Fruit fly (Drosophila melanogaster): ENCODE results near the gene fh.

fh gene

dm6 chrX:9142224-9142802 is 6.6 kb downstream of the fh start, which contains the start of gene CG7065:
Gene CG7065, plus strand, starts transcription at chrX:9142493.
- no peak for TF ChIP-seq toe (GFP tag; optimal IDR thresholded peaks at IDR 0.05)
- no peak for TF ChIP-seq Clk (GFP tag; optimal IDR thresholded peaks at IDR 0.05)
- no peak for TF ChIP-seq cic (GFP tag; optimal IDR thresholded peaks at IDR 0.05)
- peak; percentile 42 for TF ChIP-seq bab1 (GFP tag; optimal IDR thresholded peaks at IDR 0.05)
- TF ChIP-seq tj (GFP tag; optimal IDR thresholded peaks at IDR 0.05): no peak
- peak; percentile 2 for TF ChIP-seq CG7101 (tag; optimal IDR thresholded peaks at IDR 0.05)

DNA sequence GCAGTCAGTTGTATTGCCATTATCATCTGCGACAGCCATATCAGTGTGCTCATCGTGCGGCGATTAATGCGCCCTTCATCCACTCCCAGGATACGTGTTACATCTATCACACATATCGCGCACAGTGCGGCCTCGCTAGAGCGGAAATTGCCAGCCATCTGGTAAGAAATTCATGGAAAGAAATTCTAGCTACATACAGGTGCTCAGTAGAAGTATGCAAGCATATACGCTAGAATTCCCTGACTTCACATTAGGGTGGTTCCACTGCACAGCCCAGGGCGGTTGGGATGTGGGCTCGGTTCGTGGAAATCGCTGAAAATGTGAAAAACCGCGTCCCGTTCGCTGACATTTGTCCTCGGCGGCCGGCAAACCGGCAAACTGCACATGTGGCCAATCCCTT is 7.7 kb downstream of the fh start:
- TF ChIP-seq CG33017 (tag; optimal IDR thresholded peaks at IDR 0.05): peak; percentile 1
- peak; percentile 49 for TF ChIP-seq CG7045 (GFP tag; optimal IDR thresholded peaks at IDR 0.05)
- peak; percentile 76 for TF ChIP-seq kay (GFP tag; ENCODE audit: borderline replicate concordance)
- TF ChIP-seq CG7101 (tag; optimal IDR thresholded peaks at IDR 0.05): peak; percentile 30
- no peak for TF ChIP-seq Hr96 (GFP tag; optimal IDR thresholded peaks at IDR 0.05)
- no peak for TF ChIP-seq cic (GFP tag; optimal IDR thresholded peaks at IDR 0.05)
- TF ChIP-seq ovo (GFP tag; optimal IDR thresholded peaks at IDR 0.05): no peak
- no peak for TF ChIP-seq CG11617 (GFP tag; optimal IDR thresholded peaks at IDR 0.05)
- TF ChIP-seq CG1620 (GFP tag; optimal IDR thresholded peaks at IDR 0.05): no peak
- TF ChIP-seq pad (GFP tag; optimal IDR thresholded peaks at IDR 0.05): peak; percentile 35
- TF ChIP-seq cnc (optimal IDR thresholded peaks at IDR 0.05): no peak
- peak; percentile 44 for TF ChIP-seq toe (GFP tag; optimal IDR thresholded peaks at IDR 0.05)
- TF ChIP-seq CG12768 (GFP tag; optimal IDR thresholded peaks at IDR 0.05): peak; percentile 41
- peak; percentile 6 for TF ChIP-seq Clk (GFP tag; optimal IDR thresholded peaks at IDR 0.05)
- TF ChIP-seq tj (GFP tag; optimal IDR thresholded peaks at IDR 0.05): peak; percentile 15
- TF ChIP-seq Crg-1 (GFP tag; optimal IDR thresholded peaks at IDR 0.05): peak; percentile 16
- TF ChIP-seq CG14711 (tag; optimal IDR thresholded peaks at IDR 0.05): peak; percentile 15
- no peak for TF ChIP-seq CG5204 (GFP tag; optimal IDR thresholded peaks at IDR 0.05)
- TF ChIP-seq bab1 (GFP tag; optimal IDR thresholded peaks at IDR 0.05): no peak
- TF ChIP-seq Mnt (GFP tag; optimal IDR thresholded peaks at IDR 0.05): no peak

DNA sequence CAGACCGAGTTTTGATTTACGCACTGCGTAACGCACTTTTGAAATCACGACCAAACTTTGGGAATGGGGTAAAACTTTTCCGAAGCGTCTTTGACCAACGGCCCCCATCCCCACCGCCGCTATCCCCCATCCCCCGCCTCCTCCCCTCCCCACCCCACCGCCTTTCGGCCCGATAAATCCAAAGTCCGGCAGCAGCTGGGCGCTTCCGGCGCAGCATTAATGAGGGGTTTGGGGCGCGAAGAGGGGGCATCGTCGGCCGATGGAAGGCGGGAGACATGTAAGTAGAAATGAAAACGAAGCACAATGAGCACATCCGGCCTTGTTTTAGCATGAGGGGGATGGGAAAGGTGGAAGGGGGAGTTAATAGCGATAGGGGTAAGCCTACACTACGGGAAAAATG is 9.7 kb downstream of the fh start:
- TF ChIP-seq bab1 (GFP tag; optimal IDR thresholded peaks at IDR 0.05): no peak
- TF ChIP-seq CG1620 (GFP tag; optimal IDR thresholded peaks at IDR 0.05): no peak
- no peak for TF ChIP-seq CG14711 (tag; optimal IDR thresholded peaks at IDR 0.05)
- TF ChIP-seq CG5204 (GFP tag; optimal IDR thresholded peaks at IDR 0.05): no peak
- TF ChIP-seq tj (GFP tag; optimal IDR thresholded peaks at IDR 0.05): peak; percentile 32
- TF ChIP-seq cic (GFP tag; optimal IDR thresholded peaks at IDR 0.05): peak; percentile 19
- no peak for TF ChIP-seq pad (GFP tag; optimal IDR thresholded peaks at IDR 0.05)
- TF ChIP-seq CG33017 (tag; optimal IDR thresholded peaks at IDR 0.05): no peak

- TF ChIP-seq ovo (GFP tag; optimal IDR thresholded peaks at IDR 0.05): peak; percentile 19
- TF ChIP-seq bab1 (GFP tag; optimal IDR thresholded peaks at IDR 0.05): peak; percentile 63
- TF ChIP-seq CG5204 (GFP tag; optimal IDR thresholded peaks at IDR 0.05): no peak
- TF ChIP-seq pad (GFP tag; optimal IDR thresholded peaks at IDR 0.05): peak; percentile 36
- TF ChIP-seq CG7045 (GFP tag; optimal IDR thresholded peaks at IDR 0.05): no peak
Observed at dm6 chrX:9136776-9137550, 11.9 kb downstream of the fh start.

dm6 chrX:9134922-9135453 is 13.9 kb downstream of the fh start, which contains the start of gene fend:
Gene fend, minus strand, starts transcription at chrX:9135099.
- no peak for TF ChIP-seq CG7045 (GFP tag; optimal IDR thresholded peaks at IDR 0.05)
- TF ChIP-seq CG33017 (tag; optimal IDR thresholded peaks at IDR 0.05): peak; percentile 27
- no peak for TF ChIP-seq Mnt (GFP tag; optimal IDR thresholded peaks at IDR 0.05)
- no peak for TF ChIP-seq bab1 (GFP tag; optimal IDR thresholded peaks at IDR 0.05)
- no peak for TF ChIP-seq Clk (GFP tag; optimal IDR thresholded peaks at IDR 0.05)
- TF ChIP-seq CG12768 (GFP tag; optimal IDR thresholded peaks at IDR 0.05): peak; percentile 25
- peak; percentile 3 for TF ChIP-seq CG11617 (GFP tag; optimal IDR thresholded peaks at IDR 0.05)
- peak; percentile 19 for TF ChIP-seq CG7101 (tag; optimal IDR thresholded peaks at IDR 0.05)

DNA sequence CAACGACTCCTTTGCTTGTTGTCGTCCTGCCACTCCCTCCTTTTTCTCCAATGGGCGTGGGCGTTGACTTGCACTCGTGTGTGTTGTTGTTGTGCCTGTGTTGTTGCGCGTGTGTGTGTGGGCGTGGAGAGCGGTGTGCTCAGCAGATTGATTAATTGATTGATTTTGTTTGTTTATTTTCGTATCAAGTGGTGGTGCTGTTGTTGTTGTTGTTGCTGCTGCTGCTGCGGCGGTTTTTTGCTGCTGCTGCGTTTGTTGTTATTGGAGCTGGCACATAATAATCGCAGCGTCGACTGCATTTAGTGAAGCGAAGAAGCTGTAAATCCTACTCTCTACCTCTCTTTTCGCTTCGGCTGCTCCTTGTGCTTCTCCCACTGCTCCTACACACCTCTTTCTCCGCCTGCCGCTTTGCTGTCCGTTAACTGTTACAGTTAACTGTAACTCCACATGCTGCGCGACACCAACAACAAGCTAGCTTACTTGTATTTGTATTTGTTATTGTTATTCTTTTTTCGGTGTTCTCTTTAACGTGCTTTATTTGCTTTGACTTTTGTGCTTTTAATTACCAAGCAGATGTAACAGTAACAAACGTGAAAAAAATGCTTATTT is 14.5 kb downstream of the fh start:
- TF ChIP-seq CG7045 (GFP tag; optimal IDR thresholded peaks at IDR 0.05) (no peak), ovo (GFP tag; optimal IDR thresholded peaks at IDR 0.05) (peak; percentile 24), CG5204 (GFP tag; optimal IDR thresholded peaks at IDR 0.05) (no peak), pad (GFP tag; optimal IDR thresholded peaks at IDR 0.05) (peak; percentile 71), tj (GFP tag; optimal IDR thresholded peaks at IDR 0.05) (peak; percentile 79)

Data from whole organism, adult.